Fruit fly (Drosophila melanogaster): ENCODE data around the gene CG42465.

- TF ChIP-seq CG8159 (tag; optimal IDR thresholded peaks at IDR 0.05) = no peak
- TF ChIP-seq rn (GFP tag; IDR thresholded peaks at IDR 0.05) = no peak
- TF ChIP-seq Snoo (tag; optimal IDR thresholded peaks at IDR 0.05) = no peak
- TF ChIP-seq CG17806 (tag; optimal IDR thresholded peaks at IDR 0.05) = no peak
- TF ChIP-seq CG4496 (GFP tag; IDR thresholded peaks at IDR 0.05) = no peak
- TF ChIP-seq CG32121 (GFP tag; IDR thresholded peaks at IDR 0.05) = no peak
- no peak for TF ChIP-seq EcR (GFP tag; optimal IDR thresholded peaks at IDR 0.05)
- TF ChIP-seq CG12605 (GFP tag; IDR thresholded peaks at IDR 0.05) = no peak
Measured at dm6 chr2L:3696438-3696837, 3.6 kb upstream of the CG42465 start, which contains the start of gene IM33.

All from whole organism, pupa.